Worm (Caenorhabditis elegans): ENCODE data around the gene srh-276.

DNA sequence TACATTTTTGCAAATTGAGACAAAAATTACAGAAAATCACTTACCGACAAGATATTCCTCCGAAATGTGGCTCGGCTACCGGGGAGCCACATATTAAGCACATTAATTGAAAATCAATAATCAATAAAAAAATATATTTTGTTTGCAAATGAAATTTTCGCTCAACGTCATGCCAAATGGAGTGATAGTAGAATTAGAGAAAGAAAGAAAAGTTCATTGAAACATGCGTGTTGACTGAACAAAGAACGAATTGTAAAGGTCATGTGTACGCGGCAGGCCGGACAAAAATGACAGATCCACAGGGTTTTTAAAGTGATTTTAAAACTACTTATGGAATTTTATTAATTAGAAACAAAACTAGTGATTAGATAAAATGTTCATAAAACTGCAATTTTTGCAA is 45.6 kb upstream of the srh-276 start:
- TF ChIP-seq elt-1 (tag; optimal IDR thresholded peaks at IDR 0.05; ENCODE audit: borderline replicate concordance, insufficient read depth) (no peak), nhr-28 (tag; optimal IDR thresholded peaks at IDR 0.05) (no peak)
